Worm (Caenorhabditis elegans) whole organism, L1 larva: ENCODE results near the gene srx-62.
A peak's percentile ranks its signal among the peaks of the same experiment; 100 is the strongest.

Source experiments
- C04F5.9 ChIP-seq: sonication (generic microtip); optimal IDR thresholded peaks from 2 replicates; lab custom pipeline; 2016; ENCODE audit warnings: missing genetic modification characterization, missing compliant biosample characterization
- C16A3.4 ChIP-seq: fragments of 150-350 bp; optimal IDR thresholded peaks from 2 replicates; lab custom pipeline; 2014; ENCODE audit warnings: missing biosample characterization, missing genetic modification characterization
- Y116A8C.19 ChIP-seq: sonication (generic microtip); optimal IDR thresholded peaks from 2 replicates; lab custom pipeline; 2016; ENCODE audit warnings: missing compliant biosample characterization, missing genetic modification characterization, borderline replicate concordance
- alr-1 ChIP-seq: fragments of 200-800 bp; sonication (Bioruptor generic); optimal IDR thresholded peaks from 2 replicates; lab custom pipeline; 2018; ENCODE audit warnings: borderline replicate concordance, mild to moderate bottlenecking, missing genetic modification characterization, missing compliant biosample characterization
- ama-1 ChIP-seq: fragments of 150-350 bp; optimal IDR thresholded peaks from 2 replicates; lab custom pipeline; 2014
- ceh-63 ChIP-seq: fragments of 200-800 bp; sonication (Bioruptor generic); optimal IDR thresholded peaks from 2 replicates; lab custom pipeline; 2018; ENCODE audit warnings: mild to moderate bottlenecking, missing genetic modification characterization, missing compliant biosample characterization
- dpl-1 ChIP-seq, 3 experiments: fragments of 150-350 bp in 2 of 3; sonication (generic microtip) in 1 of 3; optimal IDR thresholded peaks; 2 replicates each; lab custom pipeline; 2014 to 2017; ENCODE audit warnings: missing biosample characterization in 3 of 3, missing genetic modification characterization in 3 of 3, missing genetic modification reagents in 3 of 3
- efl-1 ChIP-seq, 4 experiments: fragments of 150-350 bp; optimal IDR thresholded peaks in 3 of 4; peaks in 1 of 4; 1 replicate in 1 of 4; 2 replicates in 3 of 4; lab custom pipeline; 2014; ENCODE audit warnings: missing biosample characterization in 2 of 4, missing genetic modification characterization in 2 of 4, missing genetic modification reagents in 2 of 4
- egl-27 ChIP-seq, 2 experiments: fragments of 150-350 bp in 1 of 2; sonication (generic microtip); optimal IDR thresholded peaks; 3 replicates each; lab custom pipeline; 2017 to 2018; ENCODE audit warnings: missing biosample characterization in 2 of 2, missing genetic modification characterization in 2 of 2, missing genetic modification reagents in 2 of 2
- elt-2 ChIP-seq: sonication (generic microtip); optimal IDR thresholded peaks from 2 replicates; lab custom pipeline; 2016; ENCODE audit warnings: missing genetic modification characterization, mild to moderate bottlenecking, inconsistent platforms, missing compliant biosample characterization, missing genetic modification reagents
- elt-3 ChIP-seq, 6 experiments: fragments of 150-350 bp in 1 of 6; sonication (generic microtip); optimal IDR thresholded peaks; 2 replicates each; lab custom pipeline; 2017 to 2018; ENCODE audit warnings: missing biosample characterization in 6 of 6, missing genetic modification characterization in 6 of 6, inconsistent platforms in 1 of 6
- fkh-8 ChIP-seq: sonication (generic microtip); optimal IDR thresholded peaks from 2 replicates; lab custom pipeline; 2016; ENCODE audit warnings: mild to moderate bottlenecking, missing genetic modification characterization, missing compliant biosample characterization
- fos-1 ChIP-seq: fragments of 150-350 bp; optimal IDR thresholded peaks from 2 replicates; lab custom pipeline; 2014; ENCODE audit warnings: missing biosample characterization, missing genetic modification characterization
- hlh-4 ChIP-seq: sonication (generic microtip); optimal IDR thresholded peaks from 2 replicates; lab custom pipeline; 2016; ENCODE audit warnings: mild to moderate bottlenecking, missing genetic modification characterization, missing compliant biosample characterization
- jun-1 ChIP-seq: fragments of 150-350 bp; optimal IDR thresholded peaks from 2 replicates; lab custom pipeline; 2014; ENCODE audit warnings: missing biosample characterization, missing genetic modification reagents, missing genetic modification characterization
- lin-13 ChIP-seq: fragments of 150-350 bp; optimal IDR thresholded peaks from 2 replicates; lab custom pipeline; 2014; ENCODE audit warnings: missing biosample characterization, missing genetic modification reagents, missing genetic modification characterization
- lin-14 ChIP-seq: fragments of 200-800 bp; sonication (Bioruptor generic); optimal IDR thresholded peaks from 2 replicates; lab custom pipeline; 2018; ENCODE audit warnings: mild to moderate bottlenecking, missing genetic modification characterization, moderate library complexity, missing compliant biosample characterization
- lin-35 ChIP-seq, 2 experiments: fragments of 150-350 bp; optimal IDR thresholded peaks; 2 replicates each; lab custom pipeline; 2014; ENCODE audit warnings: missing biosample characterization in 2 of 2, missing genetic modification characterization in 2 of 2, missing genetic modification reagents in 2 of 2
- lin-39 ChIP-seq: fragments of 150-350 bp; optimal IDR thresholded peaks from 2 replicates; lab custom pipeline; 2014; ENCODE audit warnings: missing biosample characterization, missing genetic modification reagents, missing genetic modification characterization
- mab-9 ChIP-seq: fragments of 200-800 bp; sonication (Bioruptor generic); IDR thresholded peaks from 2 replicates; pipeline ENCODE4 v1.3.6; 2022; ENCODE audit warnings: missing genetic modification reagents, missing genetic modification characterization, missing compliant biosample characterization
- nhr-11 ChIP-seq: fragments of 150-350 bp; optimal IDR thresholded peaks from 2 replicates; lab custom pipeline; 2014; ENCODE audit warnings: missing biosample characterization, missing genetic modification characterization
- nhr-20 ChIP-seq: sonication (generic microtip); optimal IDR thresholded peaks from 2 replicates; lab custom pipeline; 2016; ENCODE audit warnings: mild to moderate bottlenecking, missing genetic modification characterization, missing compliant biosample characterization
- nhr-237 ChIP-seq: fragments of 150-350 bp; optimal IDR thresholded peaks from 2 replicates; lab custom pipeline; 2014; ENCODE audit warnings: missing biosample characterization, missing genetic modification characterization
- nhr-47 ChIP-seq: sonication (generic microtip); optimal IDR thresholded peaks from 2 replicates; lab custom pipeline; 2016; ENCODE audit warnings: mild to moderate bottlenecking, missing genetic modification characterization, moderate library complexity, missing compliant biosample characterization
- nhr-84 ChIP-seq: sonication (generic microtip); optimal IDR thresholded peaks from 2 replicates; lab custom pipeline; 2017; ENCODE audit warnings: missing biosample characterization, missing genetic modification characterization
- nhr-90 ChIP-seq: sonication (generic microtip); optimal IDR thresholded peaks from 2 replicates; lab custom pipeline; 2016; ENCODE audit warnings: mild to moderate bottlenecking, missing genetic modification characterization, missing compliant biosample characterization; ENCODE audit not compliant: poor library complexity
- pag-3 ChIP-seq: sonication (generic microtip); optimal IDR thresholded peaks from 2 replicates; lab custom pipeline; 2017; ENCODE audit warnings: missing genetic modification characterization, mild to moderate bottlenecking, missing compliant biosample characterization, antibody characterized with exemption, borderline replicate concordance; ENCODE audit not compliant: insufficient read depth
- rnt-1 ChIP-seq: sonication (generic microtip); optimal IDR thresholded peaks from 2 replicates; lab custom pipeline; 2016; ENCODE audit warnings: mild to moderate bottlenecking, missing genetic modification characterization, moderate library complexity, missing compliant biosample characterization
- skn-1 ChIP-seq: fragments of 150-350 bp; optimal IDR thresholded peaks from 2 replicates; lab custom pipeline; 2014; ENCODE audit warnings: missing biosample characterization, missing genetic modification characterization
- snpc-4 ChIP-seq: fragments of 150-350 bp; optimal IDR thresholded peaks from 2 replicates; lab custom pipeline; 2014; ENCODE audit warnings: missing biosample characterization, missing genetic modification characterization
- sox-4 ChIP-seq: sonication (generic microtip); optimal IDR thresholded peaks from 2 replicates; lab custom pipeline; 2016; ENCODE audit warnings: missing genetic modification characterization, missing compliant biosample characterization
- sup-37 ChIP-seq: fragments of 200-800 bp; sonication (Bioruptor generic); optimal IDR thresholded peaks from 2 replicates; lab custom pipeline; 2018; ENCODE audit warnings: mild to moderate bottlenecking, missing genetic modification characterization, missing compliant biosample characterization
- swsn-7 ChIP-seq: sonication (generic microtip); optimal IDR thresholded peaks from 2 replicates; lab custom pipeline; 2016; ENCODE audit warnings: missing genetic modification characterization, missing compliant biosample characterization
- tbx-2 ChIP-seq: sonication (generic microtip); optimal IDR thresholded peaks from 2 replicates; lab custom pipeline; 2016; ENCODE audit warnings: missing genetic modification characterization, missing compliant biosample characterization
- unc-30 ChIP-seq: sonication (generic microtip); optimal IDR thresholded peaks from 2 replicates; lab custom pipeline; 2017; ENCODE audit warnings: missing biosample characterization, missing genetic modification characterization
- unc-98 ChIP-seq: fragments of 200-800 bp; sonication (Bioruptor generic); IDR thresholded peaks from 2 replicates; pipeline ENCODE4 v1.3.6; 2022; ENCODE audit warnings: missing genetic modification characterization, missing compliant biosample characterization
- zag-1 ChIP-seq: fragments of 150-350 bp; optimal IDR thresholded peaks from 2 replicates; lab custom pipeline; 2014; ENCODE audit warnings: missing biosample characterization, missing genetic modification characterization
- zip-4 ChIP-seq: fragments of 200-800 bp; sonication (Bioruptor generic); optimal IDR thresholded peaks from 2 replicates; lab custom pipeline; 2018; ENCODE audit warnings: mild to moderate bottlenecking, missing genetic modification characterization, moderate library complexity, missing compliant biosample characterization
- ztf-11 ChIP-seq, 2 experiments: sonication (generic microtip); optimal IDR thresholded peaks; 2 replicates each; lab custom pipeline; 2016 to 2017; ENCODE audit warnings: missing genetic modification characterization in 2 of 2, missing biosample characterization in 1 of 2, missing compliant biosample characterization in 1 of 2
- ztf-4 ChIP-seq: fragments of 150-350 bp; optimal IDR thresholded peaks from 2 replicates; lab custom pipeline; 2014; ENCODE audit warnings: missing biosample characterization, missing genetic modification characterization

Gene srx-62

DNA sequence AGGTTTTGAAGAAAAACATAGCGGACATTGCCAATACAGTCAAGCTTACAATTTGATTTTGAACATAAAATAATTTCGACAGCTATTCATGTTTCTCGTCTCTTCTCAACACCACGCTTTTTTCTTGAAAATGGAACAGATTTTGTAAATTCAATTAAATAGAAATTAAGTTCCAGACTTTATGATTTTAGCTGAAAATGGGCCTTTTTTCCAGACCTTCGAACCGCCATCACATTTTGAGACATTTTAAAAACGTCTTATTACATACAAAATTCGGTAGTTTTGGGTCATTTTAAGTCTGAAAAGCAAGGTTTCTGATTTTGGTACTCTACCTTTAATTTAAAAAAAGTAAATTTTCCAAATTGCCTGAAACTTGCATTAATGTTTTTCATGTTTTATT, 42.4 kb upstream of the srx-62 start, which contains the start of gene C49G7.12:
TSS of gene C49G7.12 (plus strand) at position 301 of the 400 bp plus-strand sequence.
- TF ChIP-seq lin-13 (no peak), efl-1 (optimal IDR thresholded peaks at IDR 0.05; lab: Kevin White, UChicago) (no peak), efl-1 (GFP tag; optimal IDR thresholded peaks at IDR 0.05 in 1 of 2; lab: Kevin White, UChicago) (peak in 1 of 2 experiments; percentile 56)

DNA sequence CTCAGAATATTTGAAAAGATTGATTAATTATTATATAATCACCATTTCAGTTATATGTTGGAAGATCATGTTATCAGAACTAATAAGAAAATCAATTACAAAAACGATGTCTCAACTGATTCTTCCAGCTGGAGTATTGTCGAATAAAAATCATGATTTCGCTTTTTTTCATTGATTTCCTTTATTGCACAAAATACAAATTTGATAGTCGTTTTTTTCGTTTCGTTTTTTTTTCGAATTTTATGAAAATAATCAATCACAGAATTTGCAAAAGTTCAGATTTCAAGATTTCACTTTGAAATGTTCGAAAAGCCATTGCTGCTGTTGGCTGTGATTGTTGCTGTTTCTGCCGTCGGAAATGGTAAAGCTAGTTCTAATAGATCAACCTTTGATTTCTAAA, 40.1 kb upstream of the srx-62 start, which contains the start of gene C49G7.13:
TSS of gene C49G7.13 (plus strand) at position 301 of the 400 bp plus-strand sequence.
- TF ChIP-seq ztf-4 (tag; lab: Kevin White, UChicago) (no peak), C16A3.4 (tag; lab: Kevin White, UChicago) (no peak), efl-1 (optimal IDR thresholded peaks at IDR 0.05; lab: Kevin White, UChicago) (no peak), efl-1 (GFP tag; optimal IDR thresholded peaks at IDR 0.05 in 1 of 2; lab: Kevin White, UChicago) (no peak), egl-27 (tag; optimal IDR thresholded peaks at IDR 0.05; lab: Kevin White, UChicago) (no peak), zip-4 (GFP tag; lab: Kevin White, UChicago) (no peak), elt-3 (tag; optimal IDR thresholded peaks at IDR 0.05; lab: Kevin White, UChicago) (no peak), skn-1 (tag; lab: Kevin White, UChicago) (no peak), pag-3 (tag; lab: Kevin White, UChicago) (no peak), nhr-11 (tag; lab: Kevin White, UChicago) (no peak), sup-37 (GFP tag; lab: Kevin White, UChicago) (no peak), lin-13 (no peak)
- TF ChIP-seq, all 84 proteins: peak for 0

- TF ChIP-seq hlh-4 (tag; lab: Kevin White, UChicago) (no peak), mab-9 (GFP tag; lab: Robert Waterston, UW) (no peak), dpl-1 (GFP tag; optimal IDR thresholded peaks at IDR 0.05; lab: Kevin White, UChicago) (no peak), unc-98 (GFP tag; lab: Robert Waterston, UW) (no peak), swsn-7 (no peak), zip-4 (GFP tag; lab: Kevin White, UChicago) (no peak), sup-37 (GFP tag; lab: Kevin White, UChicago) (no peak), lin-39 (no peak), pag-3 (tag; lab: Kevin White, UChicago) (no peak)
These were observed 38.6 kb upstream of the srx-62 start, which contains the start of gene C49G7.7 for ce11 chrV:4034303-4034702. Gene C49G7.7, plus strand, starts transcription at chrV:4034476.

DNA sequence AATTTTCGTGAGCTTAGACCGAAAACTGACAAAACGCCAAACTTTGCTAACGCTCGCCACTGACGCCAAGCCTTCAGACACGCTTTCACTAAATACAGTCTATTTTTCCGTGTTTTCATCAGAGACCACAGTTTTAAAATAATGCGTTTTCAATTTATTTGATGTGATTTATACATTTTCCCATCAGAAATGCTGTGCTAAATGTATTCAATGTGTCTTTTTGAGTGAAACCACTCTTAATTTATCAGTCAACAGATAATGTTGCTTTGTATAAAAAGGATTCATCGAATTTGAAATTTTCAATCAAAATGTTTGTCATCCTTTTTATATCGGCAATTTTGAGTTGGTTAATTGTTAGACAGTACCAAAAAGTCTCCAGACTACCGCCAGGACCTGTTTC, 35.6 kb upstream of the srx-62 start, which contains the start of gene cyp-35A4:
TSS of gene cyp-35A4 (plus strand) at position 301 of the 400 bp plus-strand sequence.
- TF ChIP-seq tbx-2 (tag; lab: Kevin White, UChicago) = no peak
- TF ChIP-seq ceh-63 = no peak
- TF ChIP-seq lin-13 = no peak
- TF ChIP-seq nhr-90 (tag; lab: Kevin White, UChicago) = no peak
- TF ChIP-seq snpc-4 (tag; lab: Kevin White, UChicago) = no peak
- TF ChIP-seq jun-1 (tag; lab: Kevin White, UChicago) = no peak
- no peak for TF ChIP-seq fkh-8 (tag; lab: Kevin White, UChicago)
- no peak for TF ChIP-seq nhr-47

DNA sequence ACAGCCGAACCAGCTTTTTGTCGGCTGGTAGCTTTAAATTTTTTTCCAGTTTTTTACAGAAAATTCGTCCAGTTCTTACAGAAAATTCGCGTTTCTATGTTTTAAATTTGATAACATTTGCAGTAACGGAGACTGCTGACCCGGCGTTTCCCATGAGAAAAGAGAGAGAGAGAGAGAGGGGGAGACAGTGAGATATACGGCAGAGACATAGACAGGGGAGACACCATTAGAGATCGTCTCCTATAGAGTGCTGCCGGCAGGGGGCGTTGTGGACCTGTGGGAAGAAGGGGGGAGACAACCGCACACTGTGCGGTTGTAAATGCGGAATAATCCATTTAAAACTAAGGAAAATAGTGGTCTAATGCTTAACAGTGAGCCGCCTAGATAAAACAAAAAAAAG, 33.9 kb upstream of the srx-62 start:
- TF ChIP-seq sox-4 (tag; lab: Kevin White, UChicago) (no peak), fkh-8 (tag; lab: Kevin White, UChicago) (no peak), unc-30 (tag; lab: Kevin White, UChicago) (no peak), swsn-7 (no peak), ztf-4 (tag; lab: Kevin White, UChicago) (no peak), C04F5.9 (tag; lab: Kevin White, UChicago) (no peak), ztf-11 (tag; optimal IDR thresholded peaks at IDR 0.05; lab: Kevin White, UChicago) (no peak), zag-1 (no peak), lin-35 (GFP tag; optimal IDR thresholded peaks at IDR 0.05; lab: Kevin White, UChicago) (peak in 1 of 2 experiments; percentile 11), elt-3 (tag; optimal IDR thresholded peaks at IDR 0.05; lab: Kevin White, UChicago) (no peak), rnt-1 (peak; percentile 27), nhr-84 (no peak), lin-14 (GFP tag; lab: Kevin White, UChicago) (no peak), Y116A8C.19 (tag; lab: Kevin White, UChicago) (no peak), alr-1 (tag; lab: Kevin White, UChicago) (no peak), skn-1 (tag; lab: Kevin White, UChicago) (no peak), efl-1 (optimal IDR thresholded peaks at IDR 0.05; lab: Kevin White, UChicago) (peak; percentile 19 to 26), efl-1 (GFP tag; optimal IDR thresholded peaks at IDR 0.05 in 1 of 2; lab: Kevin White, UChicago) (peak in 1 of 2 experiments; percentile 93), elt-2 (tag; lab: Kevin White, UChicago) (peak; percentile 12), fos-1 (tag; lab: Kevin White, UChicago) (no peak), nhr-237 (tag; lab: Kevin White, UChicago) (no peak), nhr-11 (tag; lab: Kevin White, UChicago) (no peak), ama-1 (lab: Kevin White, UChicago) (no peak), nhr-20 (peak; percentile 12), unc-98 (GFP tag; lab: Robert Waterston, UW) (no peak)
